Fruit fly (Drosophila melanogaster): ENCODE data around the gene r-l.

DNA sequence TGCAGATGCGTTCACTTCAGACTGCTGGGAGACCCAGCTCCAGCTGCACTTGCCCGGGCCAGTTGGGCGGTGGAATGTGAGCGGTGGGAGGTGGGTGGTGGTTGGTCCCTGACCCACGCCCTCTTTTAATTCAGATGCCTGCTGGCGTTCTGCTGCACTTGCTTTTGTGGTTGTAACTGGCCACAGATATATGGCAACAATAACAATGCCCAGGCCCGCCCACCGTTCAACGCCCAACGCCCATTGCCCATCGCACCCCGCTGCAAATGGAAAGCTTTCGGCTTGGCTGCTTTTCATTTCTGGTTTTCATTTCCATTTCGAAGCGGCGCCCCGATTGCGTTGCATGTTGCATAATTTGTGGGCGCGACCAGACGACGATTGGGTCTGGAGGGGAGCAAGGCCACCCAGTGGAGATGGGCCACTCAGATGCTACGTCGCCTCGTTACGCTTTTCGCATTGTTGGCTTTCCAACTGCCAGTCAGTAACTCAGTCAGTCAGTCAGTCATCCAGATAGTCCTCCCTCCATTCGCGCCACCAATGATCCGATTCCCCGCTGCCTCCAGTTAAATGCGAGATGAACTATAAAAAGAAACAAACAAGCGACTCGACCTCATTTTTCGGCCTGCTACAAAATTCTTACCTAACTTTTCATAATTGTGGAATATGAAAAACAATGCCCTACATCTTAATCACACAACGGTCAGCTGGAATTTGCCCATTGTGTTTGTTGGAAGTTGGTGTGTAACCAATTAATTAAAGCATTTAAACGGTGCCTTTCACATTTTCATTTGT lies 17.3 kb upstream of the r-l start:
- no peak for TF ChIP-seq Pif1B (GFP tag; optimal IDR thresholded peaks at IDR 0.05)
- no peak for TF ChIP-seq rn (GFP tag; IDR thresholded peaks at IDR 0.05)
